Worm (Caenorhabditis elegans): Measurements from ENCODE around the gene Y94H6A.3.
A peak's percentile ranks its signal among the peaks of the same experiment; 100 is the strongest.

- TF ChIP-seq zag-1 (tag; optimal IDR thresholded peaks at IDR 0.05): no peak
- TF ChIP-seq ceh-82 (tag; optimal IDR thresholded peaks at IDR 0.05): peak; percentile 89 to 91 (median 90)
- peak; percentile 87 for TF ChIP-seq skn-1 (tag; optimal IDR thresholded peaks at IDR 0.05)
- no peak for TF ChIP-seq nhr-11 (tag; optimal IDR thresholded peaks at IDR 0.05)
- TF ChIP-seq dpl-1 (GFP tag; optimal IDR thresholded peaks at IDR 0.05): peak; percentile 76 to 85 (median 85)
- TF ChIP-seq ces-1 (GFP tag; optimal IDR thresholded peaks at IDR 0.05): no peak
- TF ChIP-seq aly-2 (tag; optimal IDR thresholded peaks at IDR 0.05): peak; percentile 70
- peak; percentile 78 for TF ChIP-seq lin-13 (GFP tag; optimal IDR thresholded peaks at IDR 0.05)
- peak; percentile 57 for TF ChIP-seq blmp-1 (tag; optimal IDR thresholded peaks at IDR 0.05)
- no peak for TF ChIP-seq unc-62 (GFP tag; optimal IDR thresholded peaks at IDR 0.05)
- peak; percentile 73 for TF ChIP-seq snpc-4 (tag; optimal IDR thresholded peaks at IDR 0.05)
These were observed 49.5 kb downstream of the Y94H6A.3 start, which contains the start of gene ubxn-2 for ce11 chrIV:2725784-2726183.
